Worm (Caenorhabditis elegans) whole organism, early embryonic: Measurements from ENCODE around the gene flp-3.

ENCODE experiments used
- ama-1 ChIP-seq: fragments of 150-350 bp; optimal IDR thresholded peaks from 2 replicates; lab custom pipeline; 2014
- flt-1 ChIP-seq: fragments of 200-800 bp; sonication (Bioruptor generic); IDR thresholded peaks from 2 replicates; pipeline ENCODE4 v1.3.6; 2022; ENCODE audit warnings: missing genetic modification characterization, missing compliant biosample characterization
- hmbx-1 ChIP-seq: sonication (generic microtip); optimal IDR thresholded peaks from 2 replicates; lab custom pipeline; 2016; ENCODE audit warnings: mild to moderate bottlenecking, missing genetic modification characterization, missing compliant biosample characterization
- pes-1 ChIP-seq: fragments of 200-800 bp; sonication (Bioruptor generic); IDR thresholded peaks from 2 replicates; pipeline ENCODE4 v1.3.6; 2022; ENCODE audit warnings: missing genetic modification reagents, missing genetic modification characterization, missing compliant biosample characterization

ce11 chrX:10130159-10130558 lies 37.4 kb upstream of the flp-3 start:
- TF ChIP-seq hmbx-1 (tag; lab: Kevin White, UChicago) (no peak), pes-1 (no peak), flt-1 (GFP tag; lab: Robert Waterston, UW) (no peak), ama-1 (lab: Kevin White, UChicago) (no peak)
